Worm (Caenorhabditis elegans) whole organism, midembryonic: ENCODE results near the gene msp-45.

Experiments
- cog-1 ChIP-seq: sonication (generic microtip); optimal IDR thresholded peaks from 2 replicates; lab custom pipeline; 2016; ENCODE audit warnings: missing genetic modification characterization, missing compliant biosample characterization
- klf-2 ChIP-seq: fragments of 200-800 bp; sonication (Bioruptor generic); conservative IDR thresholded peaks from 2 replicates; pipeline ENCODE4 v1.3.6; 2022; ENCODE audit warnings: missing genetic modification reagents, missing genetic modification characterization, missing compliant biosample characterization
- ref-1 ChIP-seq: fragments of 200-800 bp; sonication (Bioruptor generic); conservative IDR thresholded peaks from 2 replicates; pipeline ENCODE4 v1.3.6; 2022; ENCODE audit warnings: missing genetic modification reagents, missing genetic modification characterization, missing compliant biosample characterization
- tab-1 ChIP-seq: fragments of 200-800 bp; sonication (Bioruptor generic); IDR thresholded peaks from 2 replicates; pipeline ENCODE4 v1.3.6; 2022; ENCODE audit warnings: missing genetic modification characterization, missing compliant biosample characterization
- ztf-29 ChIP-seq: fragments of 200-800 bp; sonication (Bioruptor generic); IDR thresholded peaks from 2 replicates; pipeline ENCODE4 v1.3.6; 2022; ENCODE audit warnings: missing genetic modification reagents, missing genetic modification characterization, missing compliant biosample characterization

ce11 chrII:5115733-5116132, 41.1 kb downstream of the msp-45 start, which contains the start of gene srsy-1:
- TF ChIP-seq tab-1 (GFP tag; lab: Robert Waterston, UW) (no peak), cog-1 (tag; lab: Kevin White, UChicago) (no peak), ref-1 (GFP tag; lab: Robert Waterston, UW) (no peak), ztf-29 (no peak), klf-2 (GFP tag; lab: Robert Waterston, UW) (no peak)
